4 fruit fly cellular contexts compared by ENCODE assay signal in the genomic region with DNA sequence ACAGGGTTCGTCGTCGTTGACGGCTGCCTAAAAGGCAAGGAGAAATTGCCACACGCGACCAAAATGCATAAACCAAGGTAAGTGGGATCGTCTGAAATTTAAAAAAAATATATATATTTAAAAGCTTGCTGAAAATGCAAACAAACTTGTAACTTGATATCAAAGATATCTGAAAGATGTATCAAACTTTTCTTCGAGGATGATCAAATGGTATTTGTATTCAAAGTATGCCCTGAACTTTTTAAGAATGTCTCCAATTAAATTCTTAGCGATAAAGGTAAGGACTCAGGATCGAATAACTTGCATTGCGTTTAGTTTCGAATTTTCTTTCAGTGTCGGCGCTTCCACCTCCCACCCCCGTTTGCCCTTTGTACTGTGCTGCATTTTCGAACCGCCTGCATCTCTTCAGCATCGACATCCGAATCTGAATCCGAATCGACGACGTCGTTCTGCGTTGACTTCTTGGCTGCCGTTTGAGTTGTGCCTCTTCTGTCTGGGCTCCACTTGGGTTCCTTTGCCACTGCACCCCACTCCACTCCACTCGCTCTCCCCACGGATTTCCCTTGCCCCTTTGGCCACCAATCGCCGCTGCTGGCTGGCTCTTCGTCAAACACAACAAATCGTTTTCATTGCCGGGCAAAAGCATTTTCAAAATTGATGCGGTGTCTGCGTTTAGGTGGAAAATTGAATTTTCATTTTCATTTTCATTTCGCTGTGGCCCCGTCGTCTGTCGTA.
TF ChIP-seq lines count a peak whose summit lies in the region.

No protein-coding gene starts in this region.

- TF ChIP-seq CTCF in whole organism, embryonic (GFP tag; optimal IDR thresholded peaks at IDR 0.05; lab: Kevin White, UChicago), result no peak

TF ChIP-seq in whole organism, embryonic, 481 proteins besides CTCF, POLR2A, EP300 and RAD21 (continues in another document):
- peak; percentile 39 for TF ChIP-seq CG16815 (GFP tag; optimal IDR thresholded peaks at IDR 0.05; lab: Kevin White, UChicago)
- TF ChIP-seq D (optimal IDR thresholded peaks at IDR 0.05; lab: Kevin White, UChicago), result no peak
- TF ChIP-seq D (GFP tag; optimal IDR thresholded peaks at IDR 0.05; lab: Kevin White, UChicago), result peak; percentile 74
- peak; percentile 56 for TF ChIP-seq Oli (tag; optimal IDR thresholded peaks at IDR 0.05; lab: Kevin White, UChicago)
- TF ChIP-seq gsb-n (tag; optimal IDR thresholded peaks at IDR 0.05; lab: Kevin White, UChicago), result peak; percentile 32
- peak; percentile 43 for TF ChIP-seq CG2875 (GFP tag; optimal IDR thresholded peaks at IDR 0.05; lab: Kevin White, UChicago)
- TF ChIP-seq CG1024 (GFP tag; IDR thresholded peaks at IDR 0.05; lab: Robert Waterston, UW), result no peak
- no peak for TF ChIP-seq slbo (GFP tag; IDR thresholded peaks at IDR 0.05; lab: Robert Waterston, UW)
- peak; percentile 22 for TF ChIP-seq ewg (GFP tag; optimal IDR thresholded peaks at IDR 0.05; lab: Kevin White, UChicago)
- no peak for TF ChIP-seq CG3838 (GFP tag; optimal IDR thresholded peaks at IDR 0.05; lab: Kevin White, UChicago)
- no peak for TF ChIP-seq CG8359 (GFP tag; optimal IDR thresholded peaks at IDR 0.05; lab: Kevin White, UChicago; ENCODE audit: borderline replicate concordance)
- peak; percentile 43 for TF ChIP-seq Ssrp (tag; optimal IDR thresholded peaks at IDR 0.05; lab: Kevin White, UChicago)
- no peak for TF ChIP-seq CG15514 (GFP tag; optimal IDR thresholded peaks at IDR 0.05; lab: Kevin White, UChicago)
- TF ChIP-seq fd3F (GFP tag; optimal IDR thresholded peaks at IDR 0.05; lab: Kevin White, UChicago), result no peak
- TF ChIP-seq fu2 (GFP tag; optimal IDR thresholded peaks at IDR 0.05; lab: Kevin White, UChicago), result no peak
- no peak for TF ChIP-seq aop (GFP tag; IDR thresholded peaks at IDR 0.05; lab: Robert Waterston, UW)
- TF ChIP-seq mirr (GFP tag; optimal IDR thresholded peaks at IDR 0.05; lab: Kevin White, UChicago), result no peak
- no peak for TF ChIP-seq CG12942 (GFP tag; optimal IDR thresholded peaks at IDR 0.05; lab: Kevin White, UChicago)
- TF ChIP-seq cad (GFP tag; optimal IDR thresholded peaks at IDR 0.05; lab: Kevin White, UChicago), result no peak
- no peak for TF ChIP-seq NK7.1 (GFP tag; optimal IDR thresholded peaks at IDR 0.05; lab: Kevin White, UChicago)
- TF ChIP-seq Hr3 (GFP tag; optimal IDR thresholded peaks at IDR 0.05; lab: Kevin White, UChicago), result peak; percentile 28

TF ChIP-seq in whole organism, prepupa, 60 proteins besides CTCF, POLR2A, EP300 and RAD21 (continues in another document):
- TF ChIP-seq Eip78C (GFP tag; lab: Kevin White, UChicago) (peak; percentile 65), Gug (GFP tag; IDR thresholded peaks at IDR 0.05; lab: Robert Waterston, UW) (no peak), cyc (GFP tag; optimal IDR thresholded peaks at IDR 0.05; lab: Kevin White, UChicago) (peak; percentile 50), CG3032 (tag; optimal IDR thresholded peaks at IDR 0.05; lab: Kevin White, UChicago) (peak; percentile 1), CG32006 (GFP tag; optimal IDR thresholded peaks at IDR 0.05; lab: Kevin White, UChicago) (peak; percentile 54), CG8119 (GFP tag; IDR thresholded peaks at IDR 0.05; lab: Robert Waterston, UW) (peak; percentile 52; the same call in 2 of the 3 replicates), OdsH (GFP tag; optimal IDR thresholded peaks at IDR 0.05; lab: Kevin White, UChicago) (peak; percentile 39), svp (GFP tag; lab: Kevin White, UChicago) (peak; percentile 73), vri (GFP tag; optimal IDR thresholded peaks at IDR 0.05; lab: Kevin White, UChicago) (peak; percentile 11), fkh (GFP tag; optimal IDR thresholded peaks at IDR 0.05; lab: Kevin White, UChicago) (no peak), CG11762 (GFP tag; optimal IDR thresholded peaks at IDR 0.05; lab: Kevin White, UChicago; ENCODE audit: insufficient read depth) (no peak), Sox15 (GFP tag; optimal IDR thresholded peaks at IDR 0.05; lab: Kevin White, UChicago) (no peak), CG11902 (GFP tag; optimal IDR thresholded peaks at IDR 0.05; lab: Kevin White, UChicago) (peak; percentile 25), Ets21C (GFP tag; optimal IDR thresholded peaks at IDR 0.05; lab: Kevin White, UChicago) (no peak), Blimp-1 (GFP tag; optimal IDR thresholded peaks at IDR 0.05; lab: Kevin White, UChicago) (no peak), salr (GFP tag; optimal IDR thresholded peaks at IDR 0.05; lab: Kevin White, UChicago) (peak in 1 of 2 experiments; percentile 41), acj6 (GFP tag; optimal IDR thresholded peaks at IDR 0.05; lab: Kevin White, UChicago) (peak; percentile 17), CG15336 (GFP tag; IDR thresholded peaks at IDR 0.05; lab: Robert Waterston, UW) (peak; percentile 49), Hr4 (GFP tag; optimal IDR thresholded peaks at IDR 0.05; lab: Kevin White, UChicago) (peak; percentile 22), CG8632 (GFP tag; optimal IDR thresholded peaks at IDR 0.05; lab: Kevin White, UChicago) (peak; percentile 36), CG9139 (GFP tag; optimal IDR thresholded peaks at IDR 0.05; lab: Kevin White, UChicago) (peak; percentile 26)

TF ChIP-seq in whole organism, pupa, 21 proteins besides CTCF, POLR2A, EP300 and RAD21:
- peak; percentile 29 for TF ChIP-seq Snoo (tag; optimal IDR thresholded peaks at IDR 0.05; lab: Kevin White, UChicago)
- no peak for TF ChIP-seq fd96Ca (GFP tag; IDR thresholded peaks at IDR 0.05; lab: Robert Waterston, UW)
- no peak for TF ChIP-seq CG10348 (GFP tag; IDR thresholded peaks at IDR 0.05; lab: Robert Waterston, UW)
- TF ChIP-seq CG34367 (tag; optimal IDR thresholded peaks at IDR 0.05; lab: Kevin White, UChicago), result peak; percentile 13
- TF ChIP-seq CG32121 (GFP tag; IDR thresholded peaks at IDR 0.05; lab: Robert Waterston, UW), result no peak
- TF ChIP-seq CG17806 (tag; optimal IDR thresholded peaks at IDR 0.05; lab: Kevin White, UChicago), result peak; percentile 44
- peak; percentile 65 for TF ChIP-seq CG8159 (tag; optimal IDR thresholded peaks at IDR 0.05; lab: Kevin White, UChicago)
- TF ChIP-seq D1 (tag; optimal IDR thresholded peaks at IDR 0.05; lab: Kevin White, UChicago), result no peak
- TF ChIP-seq Pif1B (GFP tag; optimal IDR thresholded peaks at IDR 0.05; lab: Kevin White, UChicago), result peak; percentile 23
- no peak for TF ChIP-seq CG13204 (GFP tag; optimal IDR thresholded peaks at IDR 0.05; lab: Kevin White, UChicago)
- no peak for TF ChIP-seq Ets98B (GFP tag; IDR thresholded peaks at IDR 0.05; lab: Robert Waterston, UW)
- no peak for TF ChIP-seq CG12605 (GFP tag; IDR thresholded peaks at IDR 0.05; lab: Robert Waterston, UW)
- TF ChIP-seq CG14655 (GFP tag; optimal IDR thresholded peaks at IDR 0.05; lab: Kevin White, UChicago), result peak; percentile 67
- no peak for TF ChIP-seq EcR (GFP tag; optimal IDR thresholded peaks at IDR 0.05; lab: Kevin White, UChicago)
- peak; percentile 21 for TF ChIP-seq CG8301 (tag; optimal IDR thresholded peaks at IDR 0.05; lab: Kevin White, UChicago)
- no peak for TF ChIP-seq CG4496 (GFP tag; IDR thresholded peaks at IDR 0.05; lab: Robert Waterston, UW)
- TF ChIP-seq CG15710 (tag; optimal IDR thresholded peaks at IDR 0.05; lab: Kevin White, UChicago), result peak; percentile 50
- TF ChIP-seq Pif1A (GFP tag; optimal IDR thresholded peaks at IDR 0.05; lab: Kevin White, UChicago), result peak; percentile 48
- peak; percentile 49 for TF ChIP-seq CG9948 (tag; optimal IDR thresholded peaks at IDR 0.05; lab: Kevin White, UChicago)
- no peak for TF ChIP-seq rn (GFP tag; IDR thresholded peaks at IDR 0.05; lab: Robert Waterston, UW)
- no peak for TF ChIP-seq gl (tag; optimal IDR thresholded peaks at IDR 0.05; lab: Kevin White, UChicago)
TF ChIP-seq in whole organism, pupa: peak in this region for 10.

TF ChIP-seq in whole organism, wandering third instar larva, 38 proteins besides CTCF, POLR2A, EP300 and RAD21:
- TF ChIP-seq lola (GFP tag; optimal IDR thresholded peaks at IDR 0.05; lab: Kevin White, UChicago), result no peak
- TF ChIP-seq HLH106 (tag; optimal IDR thresholded peaks at IDR 0.05; lab: Kevin White, UChicago), result peak; percentile 37
- peak; percentile 46 for TF ChIP-seq fru (GFP tag; optimal IDR thresholded peaks at IDR 0.05; lab: Kevin White, UChicago)
- peak; percentile 11 for TF ChIP-seq ey (GFP tag; optimal IDR thresholded peaks at IDR 0.05; lab: Kevin White, UChicago)
- TF ChIP-seq OdsH (GFP tag; optimal IDR thresholded peaks at IDR 0.05; lab: Kevin White, UChicago), result peak; percentile 14
- TF ChIP-seq Vsx2 (GFP tag; optimal IDR thresholded peaks at IDR 0.05; lab: Kevin White, UChicago; ENCODE audit: partially characterized antibody), result no peak
- peak; percentile 5 for TF ChIP-seq dmrt93B (GFP tag; optimal IDR thresholded peaks at IDR 0.05; lab: Kevin White, UChicago)
- TF ChIP-seq Mio (GFP tag; optimal IDR thresholded peaks at IDR 0.05; lab: Kevin White, UChicago), result no peak
- peak in 1 of 2 experiments; percentile 55 for TF ChIP-seq foxo (GFP tag; optimal IDR thresholded peaks at IDR 0.05; lab: Kevin White, UChicago)
- TF ChIP-seq psq (GFP tag; optimal IDR thresholded peaks at IDR 0.05; lab: Kevin White, UChicago), result peak; percentile 30
- peak; percentile 22 for TF ChIP-seq woc (GFP tag; optimal IDR thresholded peaks at IDR 0.05; lab: Kevin White, UChicago)
- peak; percentile 32 for TF ChIP-seq Sp1 (GFP tag; optimal IDR thresholded peaks at IDR 0.05; lab: Kevin White, UChicago)
- TF ChIP-seq sv (GFP tag; optimal IDR thresholded peaks at IDR 0.05; lab: Kevin White, UChicago), result no peak
TF ChIP-seq in whole organism, wandering third instar larva: peak in this region for 9.
